Fruit fly (Drosophila melanogaster) whole organism, embryonic: Measurements from ENCODE around the gene neur.

Experiments used
- Abd-B ChIP-seq: fragments of 200-800 bp; sonication (Bioruptor generic); optimal IDR thresholded peaks from 2 replicates; lab custom pipeline; 2018; ENCODE audit warnings: missing biosample characterization, mild to moderate bottlenecking, missing genetic modification characterization, moderate library complexity
- Bgb ChIP-seq: fragments of 200-800 bp; sonication (Bioruptor generic); IDR thresholded peaks from 2 replicates; pipeline ENCODE4 v1.3.6; 2022; ENCODE audit warnings: missing biosample characterization, missing genetic modification characterization; ENCODE audit not compliant: partially characterized antibody
- CG10209 ChIP-seq: fragments of 200-800 bp; sonication (Bioruptor generic); optimal IDR thresholded peaks from 3 replicates; lab custom pipeline; 2017; ENCODE audit warnings: missing biosample characterization, mild to moderate bottlenecking, missing genetic modification characterization, missing genetic modification reagents
- CG1024 ChIP-seq: fragments of 200-800 bp; sonication (Bioruptor generic); IDR thresholded peaks from 2 replicates; pipeline ENCODE4 v1.3.6; 2022; ENCODE audit warnings: missing biosample characterization, missing genetic modification characterization
- CG10274 ChIP-seq: fragments of 200-800 bp; sonication (Bioruptor generic); optimal IDR thresholded peaks from 3 replicates; lab custom pipeline; 2017; ENCODE audit warnings: missing biosample characterization, mild to moderate bottlenecking, missing genetic modification characterization
- CG1233 ChIP-seq: fragments of 200-800 bp; sonication (Bioruptor generic); optimal IDR thresholded peaks from 4 replicates; lab custom pipeline; 2018; ENCODE audit warnings: missing biosample characterization, mild to moderate bottlenecking, missing genetic modification characterization
- CG12659 ChIP-seq: fragments of 200-800 bp; sonication (Bioruptor generic); optimal IDR thresholded peaks from 3 replicates; lab custom pipeline; 2017; ENCODE audit warnings: mild to moderate bottlenecking, missing biosample characterization, missing genetic modification reagents, missing genetic modification characterization
- CG12769 ChIP-seq: fragments of 200-800 bp; sonication (Bioruptor generic); optimal IDR thresholded peaks from 2 replicates; lab custom pipeline; 2019; ENCODE audit warnings: missing biosample characterization, mild to moderate bottlenecking, missing genetic modification characterization, moderate library complexity
- CG13424 ChIP-seq: fragments of 200-800 bp; sonication (Bioruptor generic); optimal IDR thresholded peaks from 2 replicates; lab custom pipeline; 2019; ENCODE audit warnings: missing biosample characterization, mild to moderate bottlenecking, missing genetic modification characterization, moderate library complexity
- CG13775 ChIP-seq: fragments of 200-800 bp; sonication (Bioruptor generic); optimal IDR thresholded peaks from 3 replicates; lab custom pipeline; 2017; ENCODE audit warnings: missing biosample characterization, mild to moderate bottlenecking, missing genetic modification characterization
- CG14050 ChIP-seq: fragments of 200-800 bp; sonication (Bioruptor generic); IDR thresholded peaks from 3 replicates; pipeline ENCODE4 v1.3.6; 2022; ENCODE audit warnings: missing biosample characterization, missing genetic modification characterization
- CG14965 ChIP-seq: fragments of 200-800 bp; sonication (Bioruptor generic); optimal IDR thresholded peaks from 2 replicates; lab custom pipeline; 2016; ENCODE audit warnings: missing biosample characterization, missing genetic modification characterization, borderline replicate concordance
- CG1602 ChIP-seq: fragments of 200-800 bp; sonication (Bioruptor generic); optimal IDR thresholded peaks from 3 replicates; lab custom pipeline; 2016; ENCODE audit warnings: missing biosample characterization, missing genetic modification characterization
- CG16813 ChIP-seq: fragments of 200-800 bp; sonication (Bioruptor generic); IDR thresholded peaks from 3 replicates; pipeline ENCODE4 v1.3.6; 2022; ENCODE audit warnings: missing biosample characterization, missing genetic modification characterization; ENCODE audit not compliant: partially characterized antibody
- CG2875 ChIP-seq: fragments of 200-800 bp; sonication (Bioruptor generic); optimal IDR thresholded peaks from 2 replicates; lab custom pipeline; 2017; ENCODE audit warnings: missing biosample characterization, mild to moderate bottlenecking, missing genetic modification characterization, missing genetic modification reagents
- CG4282 ChIP-seq: fragments of 200-800 bp; sonication (Bioruptor generic); optimal IDR thresholded peaks from 2 replicates; lab custom pipeline; 2016; ENCODE audit warnings: missing biosample characterization, missing genetic modification characterization
- CG4617 ChIP-seq: fragments of 200-800 bp; sonication (Bioruptor generic); optimal IDR thresholded peaks from 3 replicates; lab custom pipeline; 2016; ENCODE audit warnings: missing biosample characterization, missing genetic modification characterization, borderline replicate concordance
- CG8478 ChIP-seq: fragments of >200 bp; optimal IDR thresholded peaks from 2 replicates; lab custom pipeline; 2018
- CG8944 ChIP-seq: fragments of 200-800 bp; sonication (Bioruptor generic); optimal IDR thresholded peaks from 3 replicates; lab custom pipeline; 2016; ENCODE audit warnings: missing biosample characterization, missing genetic modification characterization
- CG9437 ChIP-seq: fragments of 200-800 bp; sonication (Bioruptor generic); optimal IDR thresholded peaks from 2 replicates; lab custom pipeline; 2018; ENCODE audit warnings: missing biosample characterization, mild to moderate bottlenecking, missing genetic modification characterization
- CG9932 ChIP-seq: fragments of 200-800 bp; sonication (Bioruptor generic); IDR thresholded peaks from 2 replicates; pipeline ENCODE4 v1.3.6; 2022; ENCODE audit warnings: missing biosample characterization, missing genetic modification characterization
- Deaf1 ChIP-seq: fragments of 200-800 bp; optimal IDR thresholded peaks from 3 replicates; lab custom pipeline; 2019; ENCODE audit warnings: missing biosample characterization, mild to moderate bottlenecking, missing genetic modification characterization, moderate library complexity
- Dip2 ChIP-seq: fragments of 200-800 bp; sonication (Bioruptor generic); IDR thresholded peaks from 2 replicates; pipeline ENCODE4 v1.3.6; 2022; ENCODE audit warnings: missing biosample characterization, missing genetic modification characterization
- Gug ChIP-seq: fragments of 200-800 bp; sonication (Bioruptor generic); IDR thresholded peaks from 4 replicates; pipeline ENCODE4 v1.3.6; 2022; ENCODE audit warnings: missing biosample characterization, missing genetic modification characterization
- HmgZ ChIP-seq: fragments of 200-800 bp; sonication (Bioruptor generic); optimal IDR thresholded peaks from 2 replicates; lab custom pipeline; 2018; ENCODE audit warnings: missing biosample characterization, mild to moderate bottlenecking, missing genetic modification characterization
- Lpt ChIP-seq: fragments of >200 bp; optimal IDR thresholded peaks from 2 replicates; lab custom pipeline; 2018; ENCODE audit warnings: missing biosample characterization, missing genetic modification characterization
- MBD-R2 ChIP-seq: fragments of 200-800 bp; sonication (Bioruptor generic); IDR thresholded peaks from 2 replicates; pipeline ENCODE4 v1.3.6; 2022; ENCODE audit warnings: missing biosample characterization, missing genetic modification characterization
- Myb ChIP-seq: fragments of 200-800 bp; sonication (Bioruptor generic); optimal IDR thresholded peaks from 2 replicates; lab custom pipeline; 2016; ENCODE audit warnings: missing biosample characterization, missing genetic modification characterization
- Six4 ChIP-seq: fragments of 200-800 bp; sonication (Bioruptor generic); optimal IDR thresholded peaks from 2 replicates; lab custom pipeline; 2016; ENCODE audit warnings: missing biosample characterization, missing genetic modification characterization
- Spps ChIP-seq: fragments of 200-800 bp; sonication (Bioruptor generic); optimal IDR thresholded peaks from 2 replicates; lab custom pipeline; 2018; ENCODE audit warnings: missing biosample characterization, mild to moderate bottlenecking, missing genetic modification characterization
- TFAM ChIP-seq: fragments of 200-800 bp; sonication (Bioruptor generic); optimal IDR thresholded peaks from 2 replicates; lab custom pipeline; 2017; ENCODE audit warnings: missing biosample characterization, missing genetic modification characterization, inconsistent platforms
- YL-1 ChIP-seq: fragments of 200-800 bp; sonication (Bioruptor generic); optimal IDR thresholded peaks from 3 replicates; lab custom pipeline; 2017; ENCODE audit warnings: missing biosample characterization, mild to moderate bottlenecking, missing genetic modification characterization
- aop ChIP-seq: fragments of 200-800 bp; sonication (Bioruptor generic); IDR thresholded peaks from 2 replicates; pipeline ENCODE4 v1.3.6; 2022; ENCODE audit warnings: missing biosample characterization, missing genetic modification characterization
- ash1 ChIP-seq: fragments of 200-800 bp; sonication (Bioruptor generic); optimal IDR thresholded peaks from 2 replicates; lab custom pipeline; 2018; ENCODE audit warnings: missing biosample characterization, mild to moderate bottlenecking, missing genetic modification characterization
- caup ChIP-seq: fragments of 200-800 bp; sonication (Bioruptor generic); optimal IDR thresholded peaks from 3 replicates; lab custom pipeline; 2017; ENCODE audit warnings: missing biosample characterization, mild to moderate bottlenecking, missing genetic modification characterization, moderate library complexity; ENCODE audit not compliant: severe bottlenecking
- cg ChIP-seq: fragments of 200-800 bp; sonication (Bioruptor generic); optimal IDR thresholded peaks from 3 replicates; lab custom pipeline; 2019; ENCODE audit warnings: missing biosample characterization, mild to moderate bottlenecking, missing genetic modification characterization, moderate library complexity
- chif ChIP-seq, 2 experiments: fragments of 200-800 bp; sonication (Bioruptor generic); optimal IDR thresholded peaks; 3 replicates each; lab custom pipeline; 2016; ENCODE audit warnings: missing biosample characterization in 2 of 2, missing genetic modification characterization in 2 of 2
- chm ChIP-seq: fragments of 200-800 bp; sonication (Bioruptor generic); IDR thresholded peaks from 2 replicates; pipeline ENCODE4 v1.3.6; 2022; ENCODE audit warnings: missing biosample characterization, missing genetic modification characterization
- dmrt11E ChIP-seq: fragments of 200-800 bp; sonication (Bioruptor generic); optimal IDR thresholded peaks from 3 replicates; lab custom pipeline; 2018; ENCODE audit warnings: missing biosample characterization, mild to moderate bottlenecking, missing genetic modification characterization, moderate library complexity
- grau ChIP-seq: fragments of 200-800 bp; optimal IDR thresholded peaks from 3 replicates; lab custom pipeline; 2019; ENCODE audit warnings: missing biosample characterization, mild to moderate bottlenecking, missing genetic modification characterization, moderate library complexity
- her ChIP-seq: fragments of 200-800 bp; sonication (Bioruptor generic); optimal IDR thresholded peaks from 2 replicates; lab custom pipeline; 2016; ENCODE audit warnings: missing biosample characterization, missing genetic modification characterization
- mam ChIP-seq: fragments of 200-800 bp; sonication (Bioruptor generic); optimal IDR thresholded peaks from 3 replicates; lab custom pipeline; 2016; ENCODE audit warnings: missing biosample characterization, missing genetic modification characterization
- onecut ChIP-seq: fragments of 200-800 bp; sonication (Bioruptor generic); IDR thresholded peaks from 2 replicates; pipeline ENCODE4 v1.3.6; 2022; ENCODE audit warnings: missing biosample characterization, missing genetic modification characterization
- org-1 ChIP-seq: fragments of 200-800 bp; sonication (Bioruptor generic); optimal IDR thresholded peaks from 2 replicates; lab custom pipeline; 2017; ENCODE audit warnings: missing biosample characterization, missing genetic modification characterization
- otp ChIP-seq: fragments of 200-800 bp; sonication (Bioruptor generic); IDR thresholded peaks from 3 replicates; pipeline ENCODE4, ENCODE4 v1.3.6; 2022; ENCODE audit warnings: missing biosample characterization, missing genetic modification characterization
- p53 ChIP-seq: fragments of 200-800 bp; sonication (Bioruptor generic); optimal IDR thresholded peaks from 2 replicates; lab custom pipeline; 2016; ENCODE audit warnings: missing biosample characterization, missing genetic modification characterization
- pum ChIP-seq: fragments of 200-800 bp; sonication (Bioruptor generic); optimal IDR thresholded peaks from 2 replicates; lab custom pipeline; 2016; ENCODE audit warnings: missing biosample characterization, missing genetic modification characterization
- trh ChIP-seq: fragments of 200-800 bp; sonication (Bioruptor generic); optimal IDR thresholded peaks from 2 replicates; lab custom pipeline; 2016; ENCODE audit warnings: missing biosample characterization, missing genetic modification characterization
- twi ChIP-seq: fragments of 200-800 bp; optimal IDR thresholded peaks from 2 replicates; lab custom pipeline; 2019; ENCODE audit warnings: missing biosample characterization, mild to moderate bottlenecking, missing genetic modification characterization, moderate library complexity
- unc-4 ChIP-seq: fragments of 200-800 bp; sonication (Bioruptor generic); IDR thresholded peaks from 2 replicates; pipeline ENCODE4 v1.3.6; 2022; ENCODE audit warnings: missing biosample characterization, missing genetic modification characterization; ENCODE audit not compliant: partially characterized antibody
- vnd ChIP-seq: fragments of 200-800 bp; sonication (Bioruptor generic); IDR thresholded peaks from 3 replicates; pipeline ENCODE4 v1.3.6; 2022; ENCODE audit warnings: missing biosample characterization, missing genetic modification characterization; ENCODE audit not compliant: partially characterized antibody

The neur gene

dm6 chr3R:8978768-8979167 is 60.5 kb downstream of the neur start (continued):
- TF ChIP-seq twi (tag; lab: Kevin White, UChicago) (no peak), her (GFP tag; lab: Kevin White, UChicago) (no peak), vnd (GFP tag; lab: Robert Waterston, UW) (no peak), CG8944 (no peak), p53 (GFP tag; lab: Kevin White, UChicago) (no peak), HmgZ (tag; lab: Kevin White, UChicago) (no peak), cg (no peak), dmrt11E (tag; lab: Kevin White, UChicago) (no peak), CG4282 (GFP tag; lab: Kevin White, UChicago) (no peak), CG14050 (0 out of 3 replicates have a peak, but pooled peaks have one; percentile 15), Abd-B (GFP tag; lab: Kevin White, UChicago) (no peak), CG4617 (GFP tag; lab: Kevin White, UChicago) (no peak), caup (GFP tag; lab: Kevin White, UChicago) (no peak), chif (GFP tag; optimal IDR thresholded peaks at IDR 0.05; lab: Kevin White, UChicago) (no peak), CG14965 (no peak), CG1233 (no peak), CG10209 (GFP tag; lab: Kevin White, UChicago) (peak; percentile 16), Deaf1 (tag; lab: Kevin White, UChicago) (no peak), CG12769 (tag; lab: Kevin White, UChicago) (no peak), grau (no peak), Dip2 (no peak), trh (no peak), CG9932 (GFP tag; lab: Robert Waterston, UW) (no peak), pum (no peak), Bgb (GFP tag; lab: Robert Waterston, UW) (no peak), CG1602 (GFP tag; lab: Kevin White, UChicago) (peak; percentile 14), TFAM (GFP tag; lab: Kevin White, UChicago) (no peak), CG13424 (tag; lab: Kevin White, UChicago) (peak; percentile 56), Spps (tag; lab: Kevin White, UChicago) (no peak), CG16813 (no peak), ash1 (GFP tag; lab: Kevin White, UChicago) (no peak), CG2875 (no peak), CG9437 (GFP tag; lab: Kevin White, UChicago) (peak; percentile 14), CG1024 (peak; percentile 22; the same call in 1 of the 2 replicates), CG8478 (no peak), mam (no peak), org-1 (GFP tag; lab: Kevin White, UChicago) (no peak), onecut (0 out of 2 replicates have a peak, but pooled peaks have one; percentile 12), Lpt (GFP tag; lab: Kevin White, UChicago) (no peak), Six4 (no peak), CG10274 (GFP tag; lab: Kevin White, UChicago) (no peak), CG13775 (GFP tag; lab: Kevin White, UChicago) (no peak), chm (GFP tag; lab: Robert Waterston, UW) (no peak), unc-4 (GFP tag; lab: Robert Waterston, UW) (no peak), YL-1 (GFP tag; lab: Kevin White, UChicago) (no peak), CG12659 (no peak), MBD-R2 (GFP tag; lab: Robert Waterston, UW) (no peak), aop (GFP tag; lab: Robert Waterston, UW) (no peak), Gug (no peak), otp (GFP tag; lab: Robert Waterston, UW) (0 out of 3 replicates have a peak, but pooled peaks have one; percentile 35), Myb (GFP tag; lab: Kevin White, UChicago) (no peak)
